Worm (Caenorhabditis elegans) whole organism, late embryonic: ENCODE results near the gene C37H5.14.

Source experiments
- C38D4.7 ChIP-seq: fragments of 200-800 bp; sonication (Bioruptor generic); optimal IDR thresholded peaks from 2 replicates; lab custom pipeline; 2018; ENCODE audit warnings: mild to moderate bottlenecking, missing genetic modification characterization, moderate library complexity, missing compliant biosample characterization
- F13H6.1 ChIP-seq: sonication (generic microtip); optimal IDR thresholded peaks from 2 replicates; lab custom pipeline; 2016; ENCODE audit warnings: missing genetic modification characterization, missing compliant biosample characterization
- T23F11.4 ChIP-seq: fragments of 200-800 bp; sonication (Bioruptor generic); optimal IDR thresholded peaks from 2 replicates; lab custom pipeline; 2018; ENCODE audit warnings: mild to moderate bottlenecking, missing genetic modification characterization, missing compliant biosample characterization
- ama-1 ChIP-seq: fragments of 150-350 bp; optimal IDR thresholded peaks from 2 replicates; lab custom pipeline; 2014
- ceh-19 ChIP-seq: fragments of 200-800 bp; sonication (Bioruptor generic); optimal IDR thresholded peaks from 2 replicates; lab custom pipeline; 2018; ENCODE audit warnings: mild to moderate bottlenecking, missing genetic modification characterization, missing compliant biosample characterization
- ceh-2 ChIP-seq: sonication (generic microtip); optimal IDR thresholded peaks from 2 replicates; lab custom pipeline; 2016; ENCODE audit warnings: missing genotype, missing genetic modification characterization, missing compliant biosample characterization
- ceh-22 ChIP-seq: sonication (generic microtip); optimal IDR thresholded peaks from 2 replicates; lab custom pipeline; 2017; ENCODE audit warnings: missing biosample characterization, missing genetic modification characterization
- ceh-24 ChIP-seq: sonication (generic microtip); optimal IDR thresholded peaks from 2 replicates; lab custom pipeline; 2016; ENCODE audit warnings: mild to moderate bottlenecking, missing genetic modification characterization, missing compliant biosample characterization
- ceh-34 ChIP-seq: sonication (generic microtip); optimal IDR thresholded peaks from 2 replicates; lab custom pipeline; 2016; ENCODE audit warnings: mild to moderate bottlenecking, missing genetic modification characterization, missing compliant biosample characterization
- ceh-45 ChIP-seq: fragments of 200-800 bp; sonication (Bioruptor generic); IDR thresholded peaks from 2 replicates; pipeline ENCODE4 v1.3.6; 2022; ENCODE audit warnings: missing genetic modification reagents, missing genetic modification characterization, missing compliant biosample characterization
- ceh-6 ChIP-seq: fragments of 200-800 bp; sonication (Bioruptor generic); optimal IDR thresholded peaks from 2 replicates; lab custom pipeline; 2018; ENCODE audit warnings: mild to moderate bottlenecking, missing genetic modification characterization, missing compliant biosample characterization
- dmd-4 ChIP-seq: sonication (generic microtip); optimal IDR thresholded peaks from 2 replicates; lab custom pipeline; 2016; ENCODE audit warnings: borderline replicate concordance, missing genetic modification characterization, missing compliant biosample characterization
- elt-2 ChIP-seq: sonication (generic microtip); optimal IDR thresholded peaks from 2 replicates; lab custom pipeline; 2016; ENCODE audit warnings: missing genetic modification reagents, missing genetic modification characterization, missing compliant biosample characterization
- fax-1 ChIP-seq: sonication (generic microtip); optimal IDR thresholded peaks from 2 replicates; lab custom pipeline; 2016; ENCODE audit warnings: missing genotype, missing genetic modification characterization, missing compliant biosample characterization
- hlh-13 ChIP-seq: fragments of 200-800 bp; sonication (Bioruptor generic); optimal IDR thresholded peaks from 2 replicates; lab custom pipeline; 2018; ENCODE audit warnings: mild to moderate bottlenecking, missing genetic modification characterization, missing compliant biosample characterization
- hlh-15 ChIP-seq: sonication (generic microtip); optimal IDR thresholded peaks from 2 replicates; lab custom pipeline; 2016; ENCODE audit warnings: missing genetic modification characterization, missing compliant biosample characterization
- hlh-30 ChIP-seq: sonication (generic microtip); optimal IDR thresholded peaks from 2 replicates; lab custom pipeline; 2017; ENCODE audit warnings: antibody characterized with exemption, missing genetic modification characterization, missing compliant biosample characterization; ENCODE audit not compliant: insufficient read depth
- lim-6 ChIP-seq: sonication (generic microtip); optimal IDR thresholded peaks from 2 replicates; lab custom pipeline; 2016; ENCODE audit warnings: missing genetic modification characterization, missing compliant biosample characterization
- lin-11 ChIP-seq: fragments of 200-800 bp; sonication (Bioruptor generic); optimal IDR thresholded peaks from 2 replicates; lab custom pipeline; 2018; ENCODE audit warnings: mild to moderate bottlenecking, missing genetic modification characterization, missing compliant biosample characterization
- mec-3 ChIP-seq: sonication (generic microtip); optimal IDR thresholded peaks from 2 replicates; lab custom pipeline; 2016; ENCODE audit warnings: borderline replicate concordance, missing genetic modification characterization, missing compliant biosample characterization
- nhr-232 ChIP-seq: sonication (generic microtip); optimal IDR thresholded peaks from 2 replicates; lab custom pipeline; 2016; ENCODE audit warnings: missing genetic modification characterization, missing compliant biosample characterization
- odd-2 ChIP-seq: sonication (generic microtip); optimal IDR thresholded peaks from 2 replicates; lab custom pipeline; 2017; ENCODE audit warnings: antibody characterized with exemption, mild to moderate bottlenecking, missing genetic modification characterization, missing compliant biosample characterization
- pat-9 ChIP-seq: fragments of 200-800 bp; sonication (Bioruptor generic); optimal IDR thresholded peaks from 2 replicates; lab custom pipeline; 2018; ENCODE audit warnings: mild to moderate bottlenecking, missing genetic modification characterization, moderate library complexity, missing compliant biosample characterization
- pha-2 ChIP-seq: sonication (generic microtip); optimal IDR thresholded peaks from 2 replicates; lab custom pipeline; 2017; ENCODE audit warnings: mild to moderate bottlenecking, missing genetic modification characterization, missing compliant biosample characterization
- pha-4 ChIP-seq: fragments of 150-350 bp; optimal IDR thresholded peaks from 2 replicates; lab custom pipeline; 2018; ENCODE audit warnings: missing biosample characterization, missing genetic modification reagents, missing genetic modification characterization
- pqm-1 ChIP-seq: sonication (generic microtip); optimal IDR thresholded peaks from 2 replicates; lab custom pipeline; 2016; ENCODE audit warnings: missing genetic modification characterization, missing compliant biosample characterization
- pros-1 ChIP-seq: fragments of 150-350 bp; optimal IDR thresholded peaks from 2 replicates; lab custom pipeline; 2014; ENCODE audit warnings: missing biosample characterization, missing genetic modification reagents, missing genetic modification characterization
- ref-2 ChIP-seq: sonication (generic microtip); optimal IDR thresholded peaks from 2 replicates; lab custom pipeline; 2016; ENCODE audit warnings: missing genetic modification characterization, missing compliant biosample characterization
- rnt-1 ChIP-seq: sonication (generic microtip); optimal IDR thresholded peaks from 2 replicates; lab custom pipeline; 2016; ENCODE audit warnings: missing genetic modification characterization, missing compliant biosample characterization
- sdc-2 ChIP-seq: sonication (generic microtip); optimal IDR thresholded peaks from 2 replicates; lab custom pipeline; 2016; ENCODE audit warnings: missing genotype, missing genetic modification characterization, missing compliant biosample characterization
- sox-4 ChIP-seq: sonication (generic microtip); optimal IDR thresholded peaks from 2 replicates; lab custom pipeline; 2017; ENCODE audit warnings: mild to moderate bottlenecking, missing genetic modification characterization, inconsistent platforms, missing compliant biosample characterization
- ttx-3 ChIP-seq: sonication (generic microtip); optimal IDR thresholded peaks from 2 replicates; lab custom pipeline; 2016; ENCODE audit warnings: missing genetic modification reagents, missing genetic modification characterization, missing compliant biosample characterization
- unc-42 ChIP-seq: sonication (generic microtip); optimal IDR thresholded peaks from 2 replicates; lab custom pipeline; 2016; ENCODE audit warnings: missing genotype, missing genetic modification characterization, missing compliant biosample characterization
- unc-55 ChIP-seq: sonication (generic microtip); optimal IDR thresholded peaks from 2 replicates; lab custom pipeline; 2017; ENCODE audit warnings: missing biosample characterization, missing genetic modification reagents, missing genetic modification characterization

The C37H5.14 gene

DNA sequence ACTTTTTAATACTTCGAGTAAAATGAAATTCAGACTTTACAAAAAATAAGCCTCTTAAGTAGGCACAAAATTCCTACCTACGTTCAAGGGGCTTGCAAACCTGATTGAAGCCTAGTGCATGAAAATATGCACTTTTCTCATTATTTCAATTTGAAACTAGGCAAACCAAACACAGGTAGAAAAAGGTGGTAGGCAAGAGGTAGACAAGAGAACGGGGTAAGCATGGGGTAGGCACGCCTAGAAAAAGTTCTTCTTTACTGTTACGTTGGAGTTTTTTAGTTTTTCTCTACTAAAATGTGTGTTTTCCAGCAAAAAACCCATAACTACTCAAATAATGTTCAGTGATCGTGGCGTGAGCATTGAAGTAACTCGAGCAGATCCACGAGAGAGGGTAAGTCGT lies 17.0 kb upstream of the C37H5.14 start, which contains the start of gene nex-4:
Gene nex-4 (plus strand): TSS at position 301 of the 400 bp plus-strand sequence.
- no peak for TF ChIP-seq pqm-1 (tag; lab: Kevin White, UChicago)
- no peak for TF ChIP-seq ttx-3 (tag; lab: Kevin White, UChicago)
- no peak for TF ChIP-seq ceh-45 (GFP tag; lab: Robert Waterston, UW)
- no peak for TF ChIP-seq ceh-22 (tag; lab: Kevin White, UChicago)
- no peak for TF ChIP-seq mec-3
- TF ChIP-seq pros-1 (tag; lab: Kevin White, UChicago): no peak
- no peak for TF ChIP-seq ceh-2

- TF ChIP-seq ref-2 (tag; lab: Kevin White, UChicago) (no peak), unc-55 (GFP tag; lab: Kevin White, UChicago) (no peak)
Measured at ce11 chrV:4850446-4850845, 16.3 kb upstream of the C37H5.14 start.

- TF ChIP-seq pat-9 (tag; lab: Kevin White, UChicago): no peak
- no peak for TF ChIP-seq dmd-4
- no peak for TF ChIP-seq elt-2 (tag; lab: Kevin White, UChicago)
- no peak for TF ChIP-seq fax-1
- TF ChIP-seq sdc-2 (tag; lab: Kevin White, UChicago): no peak
- no peak for TF ChIP-seq ama-1 (lab: Kevin White, UChicago)
- TF ChIP-seq sox-4 (tag; lab: Kevin White, UChicago): no peak
- TF ChIP-seq ceh-24 (tag; lab: Kevin White, UChicago): no peak
- TF ChIP-seq ceh-34 (tag; lab: Kevin White, UChicago): no peak
Measured at ce11 chrV:4847424-4847823, 13.2 kb upstream of the C37H5.14 start, which contains the start of gene abhd-5.1. TSS of gene abhd-5.1 (plus strand) at chrV:4847653.

ce11 chrV:4846507-4846906 lies 12.3 kb upstream of the C37H5.14 start:
- TF ChIP-seq pqm-1 (tag; lab: Kevin White, UChicago): no peak
- no peak for TF ChIP-seq rnt-1
- no peak for TF ChIP-seq ceh-22 (tag; lab: Kevin White, UChicago)
- no peak for TF ChIP-seq pha-2 (tag; lab: Kevin White, UChicago)
- TF ChIP-seq pha-4 (tag; lab: Kevin White, UChicago): no peak
- TF ChIP-seq lim-6 (tag; lab: Kevin White, UChicago): no peak
- no peak for TF ChIP-seq C38D4.7 (GFP tag; lab: Kevin White, UChicago)
- no peak for TF ChIP-seq nhr-232 (tag; lab: Kevin White, UChicago)
- TF ChIP-seq hlh-13 (GFP tag; lab: Kevin White, UChicago): no peak
- TF ChIP-seq F13H6.1 (tag; lab: Kevin White, UChicago): no peak
- no peak for TF ChIP-seq unc-42 (tag; lab: Kevin White, UChicago)

- TF ChIP-seq hlh-15 (tag; lab: Kevin White, UChicago) (no peak), T23F11.4 (GFP tag; lab: Kevin White, UChicago) (no peak), hlh-30 (tag; lab: Kevin White, UChicago) (peak; percentile 89), ceh-6 (GFP tag; lab: Kevin White, UChicago) (no peak), lin-11 (tag; lab: Kevin White, UChicago) (no peak), ceh-34 (tag; lab: Kevin White, UChicago) (no peak), ceh-19 (no peak), unc-55 (GFP tag; lab: Kevin White, UChicago) (peak; percentile 51), odd-2 (no peak)
Measured at ce11 chrV:4844591-4844990, 10.4 kb upstream of the C37H5.14 start, which contains the start of gene abhd-5.2. TSS of gene abhd-5.2 (plus strand) at chrV:4844685.
